Fruit fly (Drosophila melanogaster) whole organism, adult: ENCODE results near the gene Itgbn.

Source experiments
- CG33017 ChIP-seq: fragments of 200-800 bp; sonication (Bioruptor generic); optimal IDR thresholded peaks from 2 replicates; lab custom pipeline; 2018; ENCODE audit warnings: missing biosample characterization, mild to moderate bottlenecking, missing genetic modification characterization, moderate library complexity
- Hr96 ChIP-seq: fragments of 200-800 bp; sonication (Bioruptor generic); optimal IDR thresholded peaks from 2 replicates; lab custom pipeline; 2016; ENCODE audit warnings: missing biosample characterization, missing genetic modification characterization
- kay ChIP-seq: fragments of 200-800 bp; sonication (Bioruptor generic); peaks from one replicate; lab custom pipeline; 2016; ENCODE audit warnings: missing biosample characterization, missing genetic modification characterization, borderline replicate concordance
- pad ChIP-seq: fragments of 200-800 bp; sonication (Bioruptor generic); optimal IDR thresholded peaks from 3 replicates; lab custom pipeline; 2017; ENCODE audit warnings: missing biosample characterization, missing genetic modification characterization, mild to moderate bottlenecking, moderate library complexity, missing genetic modification reagents

- TF ChIP-seq kay (GFP tag; lab: Kevin White, UChicago) (no peak), CG33017 (tag; lab: Kevin White, UChicago) (no peak), Hr96 (no peak), pad (GFP tag; lab: Kevin White, UChicago) (no peak)
These were observed 23.1 kb upstream of the Itgbn start for dm6 chr2L:21029749-21030148.
